Fruit fly (Drosophila melanogaster) Kc167 (cell line): ENCODE data around the gene LysE.

Experiments
- Myc ChIP-seq: fragments of >200 bp; optimal IDR thresholded peaks from 2 replicates; lab custom pipeline; 2017; ENCODE audit warnings: missing external identifiers
- Sin3A ChIP-seq: fragments of >200 bp; optimal IDR thresholded peaks from 2 replicates; lab custom pipeline; 2018; ENCODE audit warnings: missing external identifiers
- h ChIP-seq: fragments of >200 bp; optimal IDR thresholded peaks from 3 replicates; lab custom pipeline; 2018; ENCODE audit warnings: missing external identifiers
- insv ChIP-seq: fragments of >200 bp; optimal IDR thresholded peaks from 3 replicates; lab custom pipeline; 2018; ENCODE audit warnings: missing external identifiers
- psq ChIP-seq: fragments of >200 bp; optimal IDR thresholded peaks from 2 replicates; lab custom pipeline; 2017; ENCODE audit warnings: missing external identifiers
- ttk ChIP-seq: sonication (Bioruptor generic); optimal IDR thresholded peaks from 2 replicates; lab custom pipeline; 2017; ENCODE audit warnings: missing external identifiers

Gene LysE

DNA sequence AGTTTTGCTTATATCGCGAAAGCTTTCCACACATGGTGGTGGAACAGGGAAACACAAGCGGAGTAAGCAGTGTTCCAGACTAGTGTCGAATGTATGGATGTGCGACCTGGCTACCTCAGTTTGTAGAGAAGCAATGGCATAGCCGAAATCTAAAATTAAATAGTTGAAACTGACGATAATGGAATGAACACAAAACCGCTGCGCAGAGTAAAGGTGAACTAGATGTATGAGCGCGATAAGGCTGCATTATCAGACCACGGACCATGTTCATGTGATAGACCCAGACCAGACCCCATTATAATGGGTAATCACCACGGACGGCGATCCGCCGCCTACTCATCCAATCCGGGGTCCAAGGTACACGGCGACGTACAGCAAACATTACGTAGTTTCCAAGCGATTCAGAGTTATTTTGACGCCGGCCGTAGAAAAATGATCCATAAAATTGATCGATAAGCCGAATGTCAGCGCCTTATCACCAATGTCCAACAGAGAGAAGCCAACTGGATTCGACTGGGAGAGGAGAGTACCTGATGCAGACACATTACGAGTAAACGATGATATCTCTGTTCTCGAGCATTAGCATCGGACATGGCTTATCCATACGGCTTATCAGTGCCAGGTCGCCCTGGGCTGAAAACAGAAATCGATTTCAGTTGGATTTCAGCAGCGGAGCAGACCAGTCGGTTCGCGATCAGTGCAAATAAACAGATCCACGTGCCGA is 23.5 kb upstream of the LysE start, which contains the start of gene CG13912:
Gene CG13912 (plus strand): TSS at position 653 of the 724 bp plus-strand sequence.
- no peak for TF ChIP-seq Sin3A
- no peak for TF ChIP-seq h (lab: Kevin White, UChicago)
- TF ChIP-seq Myc, result no peak
- TF ChIP-seq psq (lab: Kevin White, UChicago), result no peak
- TF ChIP-seq ttk (lab: Kevin White, UChicago), result no peak

DNA sequence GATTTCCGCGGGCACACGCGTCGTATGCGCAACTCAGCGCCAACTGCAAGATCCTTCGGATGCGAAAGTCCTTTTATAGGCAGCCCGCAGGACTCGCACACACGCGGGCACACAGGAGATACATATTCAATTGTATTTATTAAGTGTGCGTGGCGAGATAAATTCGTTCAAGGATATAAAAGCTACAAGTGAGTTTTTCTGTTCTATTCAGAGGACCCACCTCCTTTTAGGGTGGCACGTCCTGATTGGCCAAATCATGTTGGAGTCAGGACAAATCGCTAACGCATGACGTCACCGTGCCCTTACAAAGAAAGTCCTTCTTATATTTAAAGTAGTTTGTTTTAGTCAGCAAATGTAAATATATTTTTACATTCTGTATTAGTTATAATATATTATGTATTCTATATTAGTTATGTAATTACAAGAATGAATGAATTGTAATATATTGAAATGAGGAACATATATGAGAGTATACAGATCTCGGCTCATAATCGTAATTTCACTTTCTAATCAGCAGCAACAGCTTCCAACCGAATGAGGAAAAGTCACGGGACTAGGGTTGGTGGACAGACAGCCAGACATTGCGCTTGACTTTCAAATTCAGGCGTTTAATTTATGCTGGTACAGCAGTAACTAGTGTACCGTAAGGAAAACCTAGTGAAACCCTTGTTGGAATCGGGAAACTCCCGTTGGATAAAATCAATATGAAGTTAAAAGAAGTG is 19.3 kb upstream of the LysE start, which contains the start of gene Trhn:
Gene Trhn (minus strand): TSS at position 51 of the 722 bp plus-strand sequence.
- no peak for TF ChIP-seq Myc
- TF ChIP-seq insv (lab: Kevin White, UChicago), result no peak
- TF ChIP-seq h (lab: Kevin White, UChicago), result no peak
- no peak for TF ChIP-seq psq (lab: Kevin White, UChicago)
- TF ChIP-seq Sin3A, result no peak
- TF ChIP-seq ttk (lab: Kevin White, UChicago), result no peak

DNA sequence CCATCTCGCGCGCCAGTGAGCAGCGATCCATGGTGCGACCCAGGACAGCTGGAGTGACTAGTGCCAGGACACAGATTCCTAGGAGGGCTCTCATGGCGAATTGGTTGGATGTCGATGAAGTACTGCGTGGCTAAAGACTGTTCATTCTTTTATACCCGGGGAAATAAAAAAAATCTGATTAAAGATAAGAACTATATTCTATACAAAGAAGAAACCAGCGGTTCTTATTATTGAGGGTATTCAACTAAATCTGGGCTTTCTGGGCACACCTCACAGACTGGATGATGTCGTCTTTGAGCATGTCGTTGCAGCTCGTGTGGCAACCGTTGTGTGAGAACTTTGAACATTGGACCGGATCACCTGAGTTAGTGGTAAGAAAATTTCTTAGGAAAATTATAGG is 17.4 kb upstream of the LysE start, which contains the start of gene LysX:
Gene LysX (minus strand): TSS at position 101 of the 400 bp plus-strand sequence.
- TF ChIP-seq psq (lab: Kevin White, UChicago) (no peak), Myc (no peak), insv (lab: Kevin White, UChicago) (no peak), ttk (lab: Kevin White, UChicago) (no peak), Sin3A (no peak), h (lab: Kevin White, UChicago) (no peak)

DNA sequence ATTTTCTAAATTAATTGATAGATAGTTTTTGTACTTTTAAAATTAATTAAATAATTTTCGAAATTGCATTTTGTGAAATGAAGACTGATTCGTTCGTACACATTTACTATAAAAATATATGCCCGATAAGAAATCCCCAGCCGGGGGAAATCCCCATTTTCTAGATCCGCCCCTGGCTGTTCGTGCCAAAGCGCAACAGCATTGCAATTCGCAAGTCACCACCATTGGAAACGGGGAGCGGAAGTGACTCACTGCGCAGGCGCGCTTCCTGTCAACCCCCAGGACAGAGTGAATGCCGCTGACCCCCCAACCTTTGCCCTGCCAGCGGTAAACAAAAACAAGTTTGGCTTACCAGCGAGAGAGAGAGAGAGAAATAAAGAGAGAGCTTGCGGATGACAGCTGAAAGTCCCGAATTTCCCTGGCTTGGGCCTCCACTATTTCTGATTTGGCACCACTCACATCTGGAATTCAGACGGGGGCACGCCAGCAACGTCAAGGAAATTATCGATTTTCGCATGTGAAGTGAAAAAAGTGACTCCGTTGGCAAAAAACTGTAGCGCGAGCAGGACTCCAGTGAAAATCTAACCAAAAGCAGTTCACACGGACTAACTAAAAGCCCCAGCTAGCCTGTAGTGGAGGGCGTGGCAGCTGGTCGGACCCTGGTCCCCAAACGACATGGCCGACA is 16.6 kb upstream of the LysE start, which contains the start of gene Aplip1:
Gene Aplip1 (plus strand): TSS at position 450 of the 685 bp plus-strand sequence.
- TF ChIP-seq psq (lab: Kevin White, UChicago), result no peak
- no peak for TF ChIP-seq h (lab: Kevin White, UChicago)
- TF ChIP-seq insv (lab: Kevin White, UChicago), result no peak
- TF ChIP-seq Myc, result no peak
- TF ChIP-seq Sin3A, result no peak
- TF ChIP-seq ttk (lab: Kevin White, UChicago), result no peak

DNA sequence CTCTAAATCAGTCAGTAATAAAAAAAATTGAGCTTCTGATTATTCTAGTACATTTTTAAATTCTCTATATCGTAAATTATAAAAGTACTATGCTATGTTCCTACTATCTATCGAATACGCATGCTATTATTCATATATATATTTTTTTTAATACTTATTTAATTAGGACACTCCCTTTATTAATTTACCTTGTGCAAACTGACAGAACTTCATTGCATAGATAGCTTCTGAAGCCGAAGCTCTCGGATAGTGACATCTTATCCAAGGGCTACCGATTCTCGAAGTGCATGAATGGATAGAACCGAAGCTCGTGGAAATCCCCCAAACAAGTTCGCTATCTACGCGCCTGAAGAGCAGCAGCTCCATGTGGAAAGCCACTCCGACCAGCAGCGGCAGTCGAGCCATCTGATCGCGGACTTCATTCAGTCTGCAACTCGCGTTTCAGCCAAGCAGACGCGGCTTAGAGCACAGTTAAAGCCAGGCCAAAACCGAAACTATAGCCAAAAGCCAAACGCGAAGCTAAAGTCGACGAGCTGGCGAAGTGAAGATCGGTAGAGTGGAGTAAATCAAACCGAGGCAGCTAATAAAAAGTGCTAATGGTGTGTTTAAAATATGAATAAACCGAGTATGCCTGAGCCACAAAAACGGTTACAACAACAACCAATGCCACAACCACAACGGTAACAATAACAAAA is 12.1 kb upstream of the LysE start, which contains the start of gene mwh:
Gene mwh (plus strand): TSS at position 430 of the 695 bp plus-strand sequence.
- TF ChIP-seq psq (lab: Kevin White, UChicago) (no peak), insv (lab: Kevin White, UChicago) (no peak), h (lab: Kevin White, UChicago) (no peak), ttk (lab: Kevin White, UChicago) (no peak), Sin3A (no peak), Myc (no peak)

DNA sequence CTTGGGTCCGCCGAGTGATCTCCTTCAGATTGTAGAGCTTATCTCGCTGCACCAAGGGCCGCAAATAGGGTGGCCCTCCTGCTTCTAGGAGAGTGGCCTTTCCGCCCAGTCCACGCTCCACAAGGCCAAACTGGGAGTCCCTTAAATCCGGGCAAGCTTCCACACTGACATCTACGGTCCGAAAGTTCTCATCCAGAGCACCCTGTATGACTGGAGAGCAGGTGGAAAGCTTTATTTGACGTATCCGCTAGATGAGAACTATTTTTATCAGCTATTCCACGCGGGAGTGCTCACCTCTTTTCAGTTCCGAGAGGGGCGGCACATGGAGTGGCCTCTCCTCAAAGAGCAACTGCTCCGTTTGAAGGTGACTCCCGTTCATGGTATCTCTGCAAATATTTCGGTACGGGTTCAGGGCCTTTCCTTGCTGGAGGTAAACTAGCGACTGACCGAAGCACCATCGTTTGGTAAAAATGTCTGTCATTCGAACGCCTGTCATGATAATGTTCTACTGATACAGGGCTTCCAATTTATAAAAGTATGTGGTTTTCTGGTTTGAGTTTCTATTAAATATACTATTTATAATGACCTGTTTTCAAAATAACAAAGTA is 9.9 kb upstream of the LysE start, which contains the start of gene meep:
Gene meep (minus strand): TSS at position 449 of the 608 bp plus-strand sequence.
- TF ChIP-seq ttk (lab: Kevin White, UChicago) (no peak), Myc (no peak), psq (lab: Kevin White, UChicago) (no peak)

DNA sequence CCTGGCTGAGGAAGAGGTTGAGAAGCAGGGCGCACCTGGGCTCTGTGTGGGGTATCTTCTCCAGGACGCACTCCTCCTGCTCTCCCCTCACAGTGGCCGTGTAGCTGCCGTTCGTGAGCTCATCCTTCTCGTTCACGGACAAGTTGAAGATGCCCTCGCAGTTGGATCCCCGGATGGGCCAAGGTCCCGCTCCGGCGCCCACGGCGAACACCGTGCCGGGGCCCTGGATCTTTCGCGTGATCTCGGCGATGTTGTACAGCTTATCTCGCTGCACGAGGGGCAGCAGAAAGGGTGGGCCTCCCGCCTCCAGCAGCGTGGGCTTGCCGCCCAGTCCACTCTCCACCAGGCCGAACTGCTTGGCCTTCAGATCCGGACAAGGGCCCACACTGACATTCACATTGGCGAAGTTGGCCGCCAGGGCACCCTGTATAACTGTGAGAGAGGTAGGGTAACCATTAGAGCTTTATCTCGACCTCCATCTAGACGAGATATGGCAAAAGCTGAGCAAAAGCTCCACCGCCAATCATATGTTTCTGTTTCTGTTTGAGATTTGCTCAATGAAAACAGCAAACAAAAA is 8.7 kb upstream of the LysE start:
- no peak for TF ChIP-seq h (lab: Kevin White, UChicago)
- no peak for TF ChIP-seq psq (lab: Kevin White, UChicago)
- TF ChIP-seq Myc, result no peak
- no peak for TF ChIP-seq ttk (lab: Kevin White, UChicago)
- no peak for TF ChIP-seq insv (lab: Kevin White, UChicago)
- no peak for TF ChIP-seq Sin3A

DNA sequence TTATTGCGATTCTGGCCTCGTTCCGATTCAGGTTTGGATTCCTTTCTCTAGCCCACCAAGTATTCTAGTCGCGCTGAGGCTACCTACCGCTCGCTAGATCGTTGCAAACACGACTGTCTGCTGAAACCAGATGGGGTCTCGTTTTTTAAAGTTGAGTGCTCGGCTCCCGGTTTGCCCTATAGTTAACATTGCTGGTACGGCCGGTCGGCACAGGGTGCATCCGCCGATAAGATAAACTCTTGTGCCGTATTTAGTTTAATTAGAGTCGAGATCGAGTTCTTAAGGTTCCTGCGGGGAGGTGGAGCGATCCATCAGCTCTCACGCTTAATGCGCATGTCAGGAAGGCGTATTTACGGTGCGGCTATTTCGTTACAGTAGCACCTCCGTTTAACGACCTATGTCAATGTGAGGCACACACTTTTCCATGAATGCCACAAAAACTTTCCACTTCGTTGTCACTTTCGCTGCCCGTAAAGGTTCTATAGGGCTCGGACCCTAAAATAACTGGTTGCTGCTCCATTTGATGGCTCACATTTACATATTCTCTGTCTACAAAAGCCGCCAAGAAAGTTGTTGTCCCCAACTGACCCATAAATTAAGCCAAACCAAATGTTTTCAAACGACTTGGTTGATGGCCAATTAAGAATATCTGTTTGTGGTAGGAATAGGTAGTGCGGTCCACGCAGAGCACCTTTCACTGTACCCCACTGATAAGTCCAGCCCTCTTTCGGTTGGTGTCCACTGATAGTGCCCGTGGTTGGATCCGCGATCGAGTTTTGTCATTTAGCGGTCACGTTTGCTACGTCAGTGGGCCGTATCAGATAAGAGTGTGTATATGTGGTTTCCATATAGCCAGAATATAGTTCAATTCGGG is 7.7 kb upstream of the LysE start, which contains the start of gene CG9119:
Gene CG9119 (minus strand): TSS at position 122 of the 874 bp plus-strand sequence.
- TF ChIP-seq ttk (lab: Kevin White, UChicago) (no peak), psq (lab: Kevin White, UChicago) (no peak), h (lab: Kevin White, UChicago) (no peak), Sin3A (no peak), insv (lab: Kevin White, UChicago) (no peak), Myc (no peak)

DNA sequence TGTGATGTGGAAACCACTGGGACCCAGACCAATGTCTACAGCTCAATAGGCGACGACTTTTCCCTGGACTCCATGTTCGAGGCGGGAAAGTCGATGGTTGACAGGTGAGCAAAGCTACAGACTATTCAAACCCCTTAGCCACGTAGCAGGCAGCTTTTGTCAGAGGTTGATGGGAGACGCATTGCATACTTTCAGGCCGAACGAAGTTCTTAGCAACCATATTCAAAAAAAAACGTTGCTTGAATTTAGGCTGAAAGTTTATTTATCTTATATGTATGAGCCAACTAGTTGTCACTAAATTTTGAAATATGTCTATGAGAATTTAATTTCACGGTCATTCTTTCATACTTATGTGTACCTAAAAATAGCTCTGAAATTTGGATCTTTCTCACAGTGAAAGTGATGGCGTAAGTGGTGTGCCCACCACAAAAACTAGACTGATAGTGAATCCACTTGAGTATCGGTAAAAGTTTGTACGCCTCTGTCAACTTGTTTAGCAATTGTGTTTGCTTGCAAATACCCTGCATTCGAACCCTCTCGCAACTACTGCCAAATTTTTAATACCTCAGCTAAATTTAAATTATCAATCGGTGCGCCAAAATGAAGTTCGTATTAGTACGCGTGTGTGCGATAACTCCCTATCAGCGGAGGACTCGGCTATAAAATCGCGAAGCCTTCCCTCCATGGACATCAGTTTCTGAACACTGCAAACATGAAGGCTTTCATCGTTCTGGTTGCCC is 5.8 kb upstream of the LysE start, which contains the start of gene LysB:
Gene LysB (plus strand): TSS at position 690 of the 740 bp plus-strand sequence.
- TF ChIP-seq psq (lab: Kevin White, UChicago), result no peak
